Fruit fly (Drosophila melanogaster) whole organism, wandering third instar larva: ENCODE data around the gene Dnaaf6.

ENCODE experiments used
- Abd-B ChIP-seq: fragments of >200 bp; optimal IDR thresholded peaks from 2 replicates; lab custom pipeline; 2017; ENCODE audit warnings: missing biosample characterization, missing genetic modification characterization
- CG32264 ChIP-seq: fragments of 200-800 bp; sonication (Bioruptor generic); optimal IDR thresholded peaks from 2 replicates; lab custom pipeline; 2016; ENCODE audit warnings: missing biosample characterization, missing genetic modification characterization
- Dfd ChIP-seq: fragments of >200 bp; optimal IDR thresholded peaks from 2 replicates; lab custom pipeline; 2017; ENCODE audit warnings: missing biosample characterization, missing genetic modification characterization
- N ChIP-seq: fragments of >200 bp; optimal IDR thresholded peaks from 2 replicates; lab custom pipeline; 2018; ENCODE audit warnings: missing biosample characterization, missing external identifiers, missing genetic modification characterization
- Rel ChIP-seq, 2 experiments: fragments of 200-800 bp; sonication (Bioruptor generic) in 1 of 2; optimal IDR thresholded peaks; 2 replicates in 1 of 2; 3 replicates in 1 of 2; lab custom pipeline; 2016 to 2019; ENCODE audit warnings: mild to moderate bottlenecking in 2 of 2, missing biosample characterization in 2 of 2, missing genetic modification characterization in 2 of 2, moderate library complexity in 1 of 2
- foxo ChIP-seq, 2 experiments: fragments of 200-800 bp; sonication (Bioruptor generic); optimal IDR thresholded peaks; 2 replicates in 1 of 2; 3 replicates in 1 of 2; lab custom pipeline; 2016 to 2017; ENCODE audit warnings: missing biosample characterization in 2 of 2, missing genetic modification characterization in 2 of 2
- fru ChIP-seq: fragments of 200-800 bp; sonication (Bioruptor generic); optimal IDR thresholded peaks from 3 replicates; lab custom pipeline; 2016; ENCODE audit warnings: missing biosample characterization, mild to moderate bottlenecking, missing genetic modification characterization
- h ChIP-seq: fragments of 200-800 bp; sonication (Bioruptor generic); optimal IDR thresholded peaks from 3 replicates; lab custom pipeline; 2016; ENCODE audit warnings: missing biosample characterization, mild to moderate bottlenecking, missing genetic modification characterization
- jim ChIP-seq: fragments of 175-275, 200-325 bp; sonication (Bioruptor generic); optimal IDR thresholded peaks from 2 replicates; lab custom pipeline; 2016; ENCODE audit warnings: missing biosample characterization, mild to moderate bottlenecking, missing genetic modification characterization
- usp ChIP-seq: fragments of >200 bp; optimal IDR thresholded peaks from 2 replicates; lab custom pipeline; 2017; ENCODE audit warnings: missing biosample characterization, missing genetic modification characterization

- TF ChIP-seq usp (GFP tag; lab: Kevin White, UChicago) (no peak), jim (no peak), fru (GFP tag; lab: Kevin White, UChicago) (peak; percentile 82), Dfd (peak; percentile 80), CG32264 (GFP tag; lab: Kevin White, UChicago) (peak; percentile 26), h (peak; percentile 86), N (GFP tag; lab: Kevin White, UChicago) (no peak), foxo (GFP tag; optimal IDR thresholded peaks at IDR 0.05; lab: Kevin White, UChicago) (peak in 1 of 2 experiments; percentile 91), Abd-B (no peak), Rel (GFP tag; optimal IDR thresholded peaks at IDR 0.05; lab: Kevin White, UChicago) (no peak), Rel (tag; optimal IDR thresholded peaks at IDR 0.05; lab: Kevin White, UChicago) (no peak)
Measured at dm6 chr3L:14678097-14678679, 6.4 kb upstream of the Dnaaf6 start, which contains the start of gene CG4914.
